Worm (Caenorhabditis elegans) whole organism, L3 larva: ENCODE results near the gene srap-1.

Experiments
- R02D3.7 ChIP-seq: fragments of 150-350 bp; optimal IDR thresholded peaks from 2 replicates; lab custom pipeline; 2014; ENCODE audit warnings: missing biosample characterization, missing genetic modification characterization
- ZK546.5 ChIP-seq: sonication (generic microtip); optimal IDR thresholded peaks from 2 replicates; lab custom pipeline; 2017; ENCODE audit warnings: missing biosample characterization, missing genetic modification characterization
- aly-2 ChIP-seq: fragments of 150-350 bp; optimal IDR thresholded peaks from 2 replicates; lab custom pipeline; 2014; ENCODE audit warnings: missing biosample characterization, missing genetic modification characterization
- ama-1 ChIP-seq: fragments of 150-350 bp; optimal IDR thresholded peaks from 2 replicates; lab custom pipeline; 2018
- ceh-16 ChIP-seq: sonication (generic microtip); optimal IDR thresholded peaks from 2 replicates; lab custom pipeline; 2017; ENCODE audit warnings: missing biosample characterization, missing genetic modification characterization
- ceh-28 ChIP-seq: fragments of 150-350 bp; optimal IDR thresholded peaks from 2 replicates; lab custom pipeline; 2014; ENCODE audit warnings: missing biosample characterization, missing genetic modification reagents, missing genetic modification characterization
- ceh-82 ChIP-seq: fragments of 150-350 bp; optimal IDR thresholded peaks from 2 replicates; lab custom pipeline; 2014; ENCODE audit warnings: missing biosample characterization, missing genetic modification characterization
- ceh-9 ChIP-seq: sonication (generic microtip); optimal IDR thresholded peaks from 2 replicates; lab custom pipeline; 2018; ENCODE audit warnings: missing biosample characterization, missing genetic modification characterization
- daf-12 ChIP-seq: fragments of 150-350 bp; optimal IDR thresholded peaks from 2 replicates; lab custom pipeline; 2014; ENCODE audit warnings: missing biosample characterization, missing genetic modification reagents, missing genetic modification characterization
- egl-27 ChIP-seq: sonication (generic microtip); optimal IDR thresholded peaks from 4 replicates; lab custom pipeline; 2017; ENCODE audit warnings: missing biosample characterization, missing genetic modification reagents, missing genetic modification characterization
- egl-5 ChIP-seq: fragments of 150-350 bp; optimal IDR thresholded peaks from 2 replicates; lab custom pipeline; 2017; ENCODE audit warnings: missing biosample characterization, missing genetic modification reagents, missing genetic modification characterization, inconsistent platforms
- elt-1 ChIP-seq: fragments of 150-350 bp; optimal IDR thresholded peaks from 2 replicates; lab custom pipeline; 2014; ENCODE audit warnings: missing biosample characterization, missing genetic modification characterization
- elt-2 ChIP-seq: sonication (generic microtip); optimal IDR thresholded peaks from 2 replicates; lab custom pipeline; 2016; ENCODE audit warnings: missing genetic modification reagents, mild to moderate bottlenecking, missing genetic modification characterization, missing compliant biosample characterization
- elt-3 ChIP-seq, 3 experiments: fragments of 150-350 bp in 1 of 3; sonication (generic microtip) in 2 of 3; optimal IDR thresholded peaks; 2 replicates in 2 of 3; 4 replicates in 1 of 3; lab custom pipeline; 2014 to 2017; ENCODE audit warnings: missing biosample characterization in 3 of 3, missing genetic modification characterization in 3 of 3
- eor-1 ChIP-seq, 2 experiments: fragments of 150-350 bp; optimal IDR thresholded peaks; 2 replicates each; lab custom pipeline; 2014 to 2018; ENCODE audit warnings: missing biosample characterization in 2 of 2, missing genetic modification characterization in 2 of 2
- fkh-10 ChIP-seq: sonication (generic microtip); optimal IDR thresholded peaks from 2 replicates; lab custom pipeline; 2017; ENCODE audit warnings: missing biosample characterization, missing genetic modification reagents, missing genetic modification characterization
- fkh-2 ChIP-seq: fragments of 150-350 bp; optimal IDR thresholded peaks from 2 replicates; lab custom pipeline; 2014; ENCODE audit warnings: missing biosample characterization, missing genetic modification reagents, missing genetic modification characterization
- fos-1 ChIP-seq: fragments of 150-350 bp; optimal IDR thresholded peaks from 2 replicates; lab custom pipeline; 2014; ENCODE audit warnings: missing biosample characterization, missing genetic modification characterization
- hmg-11 ChIP-seq: sonication (generic microtip); optimal IDR thresholded peaks from 2 replicates; lab custom pipeline; 2016; ENCODE audit warnings: missing genetic modification characterization, missing compliant biosample characterization
- jun-1 ChIP-seq: fragments of 150-350 bp; optimal IDR thresholded peaks from 2 replicates; lab custom pipeline; 2014; ENCODE audit warnings: missing biosample characterization, missing genetic modification reagents, missing genetic modification characterization
- lin-15B ChIP-seq: fragments of 150-350 bp; optimal IDR thresholded peaks from 2 replicates; lab custom pipeline; 2014; ENCODE audit warnings: missing biosample characterization, missing genetic modification characterization
- lin-39 ChIP-seq: fragments of 150-350 bp; optimal IDR thresholded peaks from 2 replicates; lab custom pipeline; 2018; ENCODE audit warnings: missing biosample characterization, missing genetic modification reagents, missing genetic modification characterization
- lsy-12 ChIP-seq: sonication (generic microtip); optimal IDR thresholded peaks from 2 replicates; lab custom pipeline; 2016; ENCODE audit warnings: mild to moderate bottlenecking, missing genetic modification characterization, missing compliant biosample characterization
- mdl-1 ChIP-seq: fragments of 150-350 bp; optimal IDR thresholded peaks from 2 replicates; lab custom pipeline; 2014; ENCODE audit warnings: missing biosample characterization, missing genetic modification characterization
- mml-1 ChIP-seq: fragments of 150-350 bp; sonication (generic microtip); optimal IDR thresholded peaks from 3 replicates; lab custom pipeline; 2014; ENCODE audit warnings: missing biosample characterization, missing genetic modification characterization
- nfya-1 ChIP-seq: sonication (generic microtip); optimal IDR thresholded peaks from 2 replicates; lab custom pipeline; 2017; ENCODE audit warnings: missing genetic modification characterization, mild to moderate bottlenecking, missing compliant biosample characterization, antibody characterized with exemption, moderate library complexity; ENCODE audit not compliant: insufficient read depth
- nhr-11 ChIP-seq: fragments of 150-350 bp; optimal IDR thresholded peaks from 2 replicates; lab custom pipeline; 2014; ENCODE audit warnings: missing biosample characterization, missing genetic modification characterization
- nhr-12 ChIP-seq: fragments of 150-350 bp; optimal IDR thresholded peaks from 2 replicates; lab custom pipeline; 2014; ENCODE audit warnings: missing biosample characterization, missing genetic modification characterization
- nhr-23 ChIP-seq: fragments of 150-350 bp; optimal IDR thresholded peaks from 2 replicates; lab custom pipeline; 2014; ENCODE audit warnings: missing biosample characterization, missing genetic modification reagents, missing genetic modification characterization
- nhr-237 ChIP-seq: fragments of 150-350 bp; optimal IDR thresholded peaks from 2 replicates; lab custom pipeline; 2014; ENCODE audit warnings: missing biosample characterization, missing genetic modification characterization
- nhr-25 ChIP-seq: sonication (generic microtip); optimal IDR thresholded peaks from 2 replicates; lab custom pipeline; 2017; ENCODE audit warnings: missing biosample characterization, missing genetic modification characterization
- nhr-28 ChIP-seq: fragments of 150-350 bp; optimal IDR thresholded peaks from 2 replicates; lab custom pipeline; 2014; ENCODE audit warnings: missing biosample characterization, missing genetic modification characterization
- nhr-43 ChIP-seq: sonication (generic microtip); optimal IDR thresholded peaks from 2 replicates; lab custom pipeline; 2016; ENCODE audit warnings: mild to moderate bottlenecking, missing genetic modification characterization, missing compliant biosample characterization; ENCODE audit not compliant: poor library complexity, severe bottlenecking
- nhr-67 ChIP-seq: fragments of 150-350 bp; optimal IDR thresholded peaks from 2 replicates; lab custom pipeline; 2014; ENCODE audit warnings: missing biosample characterization, missing genetic modification characterization
- nhr-76 ChIP-seq: fragments of 150-350 bp; sonication (generic microtip); optimal IDR thresholded peaks from 5 replicates; lab custom pipeline; 2014; ENCODE audit warnings: missing biosample characterization, missing genetic modification characterization
- nhr-77 ChIP-seq: fragments of 150-350 bp; optimal IDR thresholded peaks from 2 replicates; lab custom pipeline; 2014; ENCODE audit warnings: missing biosample characterization, missing genetic modification characterization
- pha-4 ChIP-seq: fragments of 150-350 bp; optimal IDR thresholded peaks from 2 replicates; lab custom pipeline; 2014; ENCODE audit warnings: missing biosample characterization, missing genetic modification reagents, missing genetic modification characterization
- pqm-1 ChIP-seq: fragments of 150-350 bp; optimal IDR thresholded peaks from 2 replicates; lab custom pipeline; 2017; ENCODE audit warnings: missing biosample characterization, missing genetic modification characterization, inconsistent platforms
- sea-2 ChIP-seq: fragments of 150-350 bp; sonication (generic microtip); optimal IDR thresholded peaks from 4 replicates; lab custom pipeline; 2014; ENCODE audit warnings: missing biosample characterization, missing genetic modification reagents, missing genetic modification characterization
- skn-1 ChIP-seq: fragments of 150-350 bp; optimal IDR thresholded peaks from 2 replicates; lab custom pipeline; 2014; ENCODE audit warnings: missing biosample characterization, missing genetic modification characterization
- snpc-4 ChIP-seq: fragments of 150-350 bp; optimal IDR thresholded peaks from 2 replicates; lab custom pipeline; 2014; ENCODE audit warnings: missing biosample characterization, missing genetic modification characterization
- tbx-2 ChIP-seq: sonication (generic microtip); optimal IDR thresholded peaks from 2 replicates; lab custom pipeline; 2016; ENCODE audit warnings: mild to moderate bottlenecking, missing genetic modification characterization, missing compliant biosample characterization
- unc-39 ChIP-seq: sonication (generic microtip); optimal IDR thresholded peaks from 4 replicates; lab custom pipeline; 2017; ENCODE audit warnings: missing biosample characterization, missing genetic modification characterization
- unc-62 ChIP-seq: fragments of 150-350 bp; sonication (generic microtip); optimal IDR thresholded peaks from 4 replicates; lab custom pipeline; 2014; ENCODE audit warnings: missing biosample characterization, missing genetic modification reagents, missing genetic modification characterization
- zag-1 ChIP-seq: fragments of 150-350 bp; optimal IDR thresholded peaks from 2 replicates; lab custom pipeline; 2014; ENCODE audit warnings: missing biosample characterization, missing genetic modification characterization
- ztf-11 ChIP-seq: fragments of 150-350 bp; optimal IDR thresholded peaks from 2 replicates; lab custom pipeline; 2014; ENCODE audit warnings: missing biosample characterization, missing genetic modification characterization
- ztf-4 ChIP-seq: fragments of 150-350 bp; optimal IDR thresholded peaks from 2 replicates; lab custom pipeline; 2014; ENCODE audit warnings: missing biosample characterization, missing genetic modification characterization

srap-1 gene

DNA sequence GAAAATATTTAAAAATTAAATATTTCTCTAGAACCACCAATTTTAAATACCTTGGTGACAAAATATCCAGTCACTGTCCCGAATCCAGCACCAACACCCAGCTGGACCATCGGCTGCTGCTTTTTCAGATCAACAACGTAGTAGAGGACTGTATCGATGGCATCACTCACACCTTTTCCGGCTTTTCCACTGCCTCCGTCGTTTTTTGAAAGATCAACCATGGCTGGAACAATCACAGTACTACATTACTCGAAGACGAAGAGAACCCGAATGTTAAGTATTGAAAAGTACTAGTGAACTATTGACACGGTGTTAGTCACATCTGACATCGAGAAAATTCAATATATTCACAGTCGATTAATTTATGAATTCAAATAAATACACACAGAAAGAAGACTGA is 34.1 kb downstream of the srap-1 start, which contains the start of gene fndc-1:
Gene fndc-1 (minus strand): TSS at position 227 of the 400 bp plus-strand sequence.
- TF ChIP-seq ama-1 (lab: Kevin White, UChicago) (peak; percentile 25), pha-4 (no peak)

DNA sequence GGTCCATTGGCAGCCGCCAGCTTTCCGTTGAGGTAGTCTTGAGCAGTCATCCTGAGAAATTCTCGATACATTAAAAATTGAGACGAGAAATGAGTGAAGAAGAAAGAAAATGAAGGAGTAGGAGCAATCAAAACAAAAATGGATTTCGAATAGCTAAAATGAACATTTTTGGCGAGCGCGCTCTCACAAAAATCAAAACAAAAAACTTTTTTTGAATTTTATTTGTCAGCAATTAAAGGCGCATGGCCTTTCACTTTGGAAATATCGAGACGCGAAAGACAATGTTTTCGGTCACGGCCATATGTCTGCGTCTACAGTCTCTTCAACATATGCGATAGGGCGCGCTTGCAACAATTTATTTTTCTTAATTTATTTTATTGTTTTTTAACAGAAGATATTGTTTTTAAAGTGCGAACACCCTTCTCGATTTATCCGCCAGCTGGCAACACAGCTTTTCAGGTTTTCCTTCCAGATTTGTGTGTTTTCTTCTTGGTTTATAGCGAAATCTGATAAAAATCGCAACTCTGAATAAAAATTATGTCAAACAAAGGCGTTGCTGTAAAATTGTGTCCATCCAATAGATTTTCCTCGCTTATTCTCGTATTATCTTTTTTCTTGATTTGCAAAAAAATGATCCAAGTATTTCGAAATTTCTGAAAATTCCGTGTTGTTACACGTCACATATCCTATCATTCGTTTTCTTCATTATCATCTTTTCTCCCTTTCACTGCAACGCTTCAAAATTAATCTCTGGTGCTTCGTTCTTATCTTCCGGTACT is 36.0 kb downstream of the srap-1 start, which contains the start of the genes rpn-9 and T06D8.9:
Gene rpn-9 (minus strand): TSS at position 51 of the 779 bp plus-strand sequence.
Gene T06D8.9 (plus strand): TSS at position 729 of the 779 bp plus-strand sequence.
- TF ChIP-seq daf-12: no peak
- TF ChIP-seq ceh-9: no peak
- no peak for TF ChIP-seq sea-2
- no peak for TF ChIP-seq fos-1
- TF ChIP-seq nhr-23: peak; percentile 86
- peak; percentile 77 for TF ChIP-seq lin-39 (tag; lab: Kevin White, UChicago)
- no peak for TF ChIP-seq aly-2
- no peak for TF ChIP-seq eor-1 (tag; optimal IDR thresholded peaks at IDR 0.05; lab: Kevin White, UChicago)
- TF ChIP-seq nhr-28: no peak
- peak; percentile 37 for TF ChIP-seq R02D3.7 (tag; lab: Kevin White, UChicago)
- peak; percentile 62 for TF ChIP-seq hmg-11 (tag; lab: Kevin White, UChicago)
- no peak for TF ChIP-seq zag-1 (tag; lab: Kevin White, UChicago)
- TF ChIP-seq mdl-1 (tag; lab: Kevin White, UChicago): no peak
- TF ChIP-seq snpc-4 (tag; lab: Kevin White, UChicago): peak; percentile 90
- no peak for TF ChIP-seq mml-1 (tag; lab: Kevin White, UChicago)
- TF ChIP-seq nhr-76 (tag; lab: Kevin White, UChicago): no peak
- TF ChIP-seq ama-1 (lab: Kevin White, UChicago): peak; percentile 44
- TF ChIP-seq fkh-10 (GFP tag; lab: Kevin White, UChicago): no peak
- peak; percentile 24 for TF ChIP-seq lsy-12 (tag; lab: Kevin White, UChicago)
- TF ChIP-seq elt-2 (tag; lab: Kevin White, UChicago): peak; percentile 53
- peak; percentile 91 for TF ChIP-seq egl-5
- TF ChIP-seq fkh-2 (tag; lab: Kevin White, UChicago): no peak
- TF ChIP-seq pqm-1 (tag; lab: Kevin White, UChicago): peak; percentile 63
- peak; percentile 95 for TF ChIP-seq pha-4
- TF ChIP-seq lin-15B (tag; lab: Kevin White, UChicago): peak; percentile 97
- TF ChIP-seq nhr-43 (tag; lab: Kevin White, UChicago): peak; percentile 64
- no peak for TF ChIP-seq nhr-11 (tag; lab: Kevin White, UChicago)
- peak; percentile 62 for TF ChIP-seq jun-1
- no peak for TF ChIP-seq ztf-4 (tag; lab: Kevin White, UChicago)
- TF ChIP-seq elt-1: peak; percentile 44
- no peak for TF ChIP-seq unc-62 (GFP tag; lab: Kevin White, UChicago)
- TF ChIP-seq unc-39 (tag; lab: Kevin White, UChicago): no peak
- no peak for TF ChIP-seq nhr-67 (tag; lab: Kevin White, UChicago)
- no peak for TF ChIP-seq ceh-16
- TF ChIP-seq ZK546.5 (tag; lab: Kevin White, UChicago): no peak
- no peak for TF ChIP-seq elt-3 (tag; optimal IDR thresholded peaks at IDR 0.05; lab: Kevin White, UChicago)
- no peak for TF ChIP-seq nhr-12 (tag; lab: Kevin White, UChicago)
- TF ChIP-seq egl-27 (tag; lab: Kevin White, UChicago): no peak
- TF ChIP-seq skn-1 (tag; lab: Kevin White, UChicago): peak; percentile 84
- TF ChIP-seq nhr-77 (tag; lab: Kevin White, UChicago): no peak
- TF ChIP-seq nhr-25 (tag; lab: Kevin White, UChicago): peak; percentile 59
- no peak for TF ChIP-seq nhr-237
- no peak for TF ChIP-seq tbx-2 (tag; lab: Kevin White, UChicago)
- TF ChIP-seq ceh-28: no peak
- no peak for TF ChIP-seq ceh-82 (tag; lab: Kevin White, UChicago)
- TF ChIP-seq ztf-11 (tag; lab: Kevin White, UChicago): no peak
- peak; percentile 90 for TF ChIP-seq nfya-1 (tag; lab: Kevin White, UChicago)
